Worm (Caenorhabditis elegans): ENCODE data around the gene his-1.

Gene his-1

DNA sequence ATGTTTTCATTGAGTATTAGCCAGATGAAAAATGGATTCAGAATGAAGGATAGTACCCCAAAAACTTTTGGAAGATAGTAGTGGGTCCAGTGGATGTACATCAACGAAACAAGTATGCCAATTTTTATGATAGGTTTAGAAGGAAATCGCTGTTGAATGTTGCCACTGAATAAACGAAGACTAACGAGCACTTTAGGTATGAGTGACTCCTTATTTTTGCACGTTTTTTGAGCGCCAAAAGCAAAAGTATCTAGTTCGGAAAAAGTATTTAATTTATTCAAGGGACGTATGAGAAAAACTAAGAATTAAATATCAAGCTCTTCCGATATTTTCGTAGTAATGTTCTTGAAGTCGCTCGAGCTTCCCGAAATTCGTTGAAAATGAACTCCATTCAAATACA, 31.5 kb downstream of the his-1 start, which contains the start of gene srj-10:
Gene srj-10, minus strand, starts transcription at position 101 of the 400 bp plus-strand sequence.
- TF ChIP-seq bed-3 (GFP tag; optimal IDR thresholded peaks at IDR 0.05): no peak
- TF ChIP-seq nhr-2 (tag; optimal IDR thresholded peaks at IDR 0.05): no peak
- no peak for TF ChIP-seq ceh-83 (GFP tag; optimal IDR thresholded peaks at IDR 0.05)
- TF ChIP-seq hlh-1 (tag; optimal IDR thresholded peaks at IDR 0.05): no peak
- TF ChIP-seq zip-8 (tag; optimal IDR thresholded peaks at IDR 0.05): no peak
- TF ChIP-seq sem-2 (GFP tag; optimal IDR thresholded peaks at IDR 0.05): no peak
- no peak for TF ChIP-seq mls-2 (tag; optimal IDR thresholded peaks at IDR 0.05)
- TF ChIP-seq nhr-28 (tag; optimal IDR thresholded peaks at IDR 0.05): no peak
- TF ChIP-seq flh-1 (GFP tag; optimal IDR thresholded peaks at IDR 0.05): no peak
- TF ChIP-seq unc-39 (tag; optimal IDR thresholded peaks at IDR 0.05): no peak
- TF ChIP-seq tbx-8 (GFP tag; optimal IDR thresholded peaks at IDR 0.05): no peak
- no peak for TF ChIP-seq elt-3 (tag; optimal IDR thresholded peaks at IDR 0.05)
- no peak for TF ChIP-seq nhr-12 (tag; optimal IDR thresholded peaks at IDR 0.05)

DNA sequence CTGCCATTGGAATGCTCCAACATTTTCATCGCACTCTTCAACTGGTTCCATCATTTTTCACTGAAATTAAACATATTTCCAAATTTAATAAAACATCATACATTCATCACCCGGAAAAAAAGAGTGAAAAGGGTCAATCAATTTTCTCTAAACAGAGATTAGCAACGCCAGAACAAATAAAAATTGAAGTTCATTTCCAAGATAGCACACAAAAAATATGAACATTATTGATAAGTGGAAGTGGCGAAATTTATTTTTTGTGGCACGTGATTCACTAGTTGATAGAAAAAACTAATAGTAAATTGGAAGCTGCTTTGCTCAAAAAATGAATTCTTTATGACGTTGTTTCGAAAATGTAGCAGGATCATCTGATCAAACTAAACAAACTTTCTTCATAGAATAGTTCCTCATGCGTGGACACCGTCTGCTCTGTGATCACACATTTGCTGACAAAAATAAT, 33.0 kb downstream of the his-1 start, which contains the start of the genes F14H3.12 and srj-29:
Gene F14H3.12, minus strand, starts transcription at position 74 of the 460 bp plus-strand sequence.
Gene srj-29, plus strand, starts transcription at position 410 of the 460 bp plus-strand sequence.
- TF ChIP-seq ces-1 (GFP tag; optimal IDR thresholded peaks at IDR 0.05): no peak

DNA sequence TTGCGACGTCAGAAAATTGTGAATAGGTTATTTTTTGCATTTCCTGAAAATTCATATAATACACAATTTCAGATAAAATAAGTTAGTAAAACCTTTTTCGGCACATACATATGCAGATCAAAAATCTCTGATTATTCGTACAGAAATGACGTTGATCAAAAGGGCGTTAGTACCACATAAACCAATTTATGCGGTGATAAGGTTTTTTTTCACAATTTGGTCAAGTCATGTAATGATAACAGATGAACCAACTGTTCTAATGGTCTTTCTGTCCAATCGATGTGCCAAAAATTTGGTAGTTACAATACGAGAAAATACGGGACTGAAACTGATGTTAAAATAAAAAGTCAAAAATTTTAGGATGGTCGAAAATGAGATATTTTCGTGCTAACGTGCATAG, 37.7 kb downstream of the his-1 start:
- TF ChIP-seq lsy-2 (tag; optimal IDR thresholded peaks at IDR 0.05) (no peak), mab-5 (tag; optimal IDR thresholded peaks at IDR 0.05) (no peak), tbx-8 (GFP tag; optimal IDR thresholded peaks at IDR 0.05) (no peak), zip-8 (tag; optimal IDR thresholded peaks at IDR 0.05) (no peak), nhr-12 (tag; optimal IDR thresholded peaks at IDR 0.05) (no peak), hlh-1 (tag; optimal IDR thresholded peaks at IDR 0.05) (no peak), ceh-39 (tag; optimal IDR thresholded peaks at IDR 0.05) (no peak)

DNA sequence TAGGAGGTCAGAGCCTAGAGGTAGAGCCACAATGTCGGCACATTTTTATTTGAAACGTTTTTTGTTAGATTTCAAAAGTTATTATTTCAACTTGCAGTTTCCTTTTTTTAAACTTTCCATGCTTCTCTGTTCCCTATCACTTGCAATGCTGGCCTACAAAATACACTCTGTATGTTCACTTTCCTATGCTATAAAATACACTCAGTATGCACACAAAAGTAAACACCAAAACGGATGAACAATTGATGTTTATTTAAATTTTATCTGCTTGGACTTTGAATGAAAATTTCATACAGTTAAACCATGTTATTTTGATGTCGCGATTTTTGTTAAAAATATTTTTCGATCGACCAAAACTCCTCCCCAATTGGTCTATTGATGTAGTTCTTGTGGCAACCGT, 38.4 kb downstream of the his-1 start:
- TF ChIP-seq blmp-1 (tag; optimal IDR thresholded peaks at IDR 0.05) (no peak), ceh-83 (GFP tag; optimal IDR thresholded peaks at IDR 0.05) (no peak), nhr-28 (tag; optimal IDR thresholded peaks at IDR 0.05) (no peak)

DNA sequence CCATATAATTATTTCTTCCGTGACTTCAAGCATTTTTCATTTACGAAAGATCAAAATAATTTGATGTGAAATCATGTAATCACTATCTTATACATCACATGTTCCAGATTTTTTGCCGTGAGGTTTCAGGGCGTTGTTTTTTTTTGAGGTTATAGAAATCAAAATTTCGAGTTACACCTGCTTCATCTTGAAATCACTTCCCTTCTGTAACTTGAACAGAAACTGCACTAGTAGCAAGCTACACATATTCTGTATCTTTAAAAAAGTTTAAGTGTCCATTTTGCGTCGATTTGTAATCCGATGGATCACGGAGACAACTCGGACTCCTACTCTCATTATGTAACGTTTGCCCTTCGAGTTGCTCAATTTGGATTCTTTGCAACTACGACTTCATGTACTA, 48.4 kb downstream of the his-1 start, which contains the start of gene F22B8.3:
Gene F22B8.3, plus strand, starts transcription at position 301 of the 400 bp plus-strand sequence.
- TF ChIP-seq bed-3 (GFP tag; optimal IDR thresholded peaks at IDR 0.05) (no peak), mls-2 (tag; optimal IDR thresholded peaks at IDR 0.05) (no peak)
